Worm (Caenorhabditis elegans): Measurements from ENCODE around the gene W04D12.1.

Gene W04D12.1

DNA sequence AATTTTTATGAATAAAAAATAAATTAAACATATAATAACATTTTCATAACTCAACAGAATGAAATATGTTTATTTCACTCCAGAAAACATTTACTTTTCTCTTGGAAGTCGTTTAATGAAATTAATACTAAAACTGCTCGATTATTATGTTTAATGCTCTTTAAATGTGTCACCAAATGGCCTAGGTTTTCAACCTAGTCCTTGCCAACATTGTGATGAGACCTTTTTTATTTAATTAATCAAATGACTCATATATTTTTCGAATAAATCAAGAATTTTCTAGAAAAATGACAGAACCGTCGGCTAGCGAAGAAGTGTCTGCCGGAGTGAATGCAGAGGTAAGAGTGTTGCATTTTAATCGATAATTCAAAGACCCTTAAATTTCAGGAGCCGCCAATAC, 27.5 kb downstream of the W04D12.1 start, which contains the start of gene rabn-5:
TSS of gene rabn-5 (plus strand) at position 284 of the 400 bp plus-strand sequence.
- TF ChIP-seq flt-1 (GFP tag; IDR thresholded peaks at IDR 0.05): no peak
- no peak for TF ChIP-seq T22C8.4 (GFP tag; IDR thresholded peaks at IDR 0.05)
- no peak for TF ChIP-seq cog-1 (tag; optimal IDR thresholded peaks at IDR 0.05)
- TF ChIP-seq ref-1 (GFP tag; conservative IDR thresholded peaks at IDR 0.05): no peak
- TF ChIP-seq ztf-23 (GFP tag; IDR thresholded peaks at IDR 0.05): no peak
- no peak for TF ChIP-seq klf-2 (GFP tag; conservative IDR thresholded peaks at IDR 0.05)
- no peak for TF ChIP-seq med-1 (GFP tag; optimal IDR thresholded peaks at IDR 0.05; ENCODE audit: insufficient read depth)
- no peak for TF ChIP-seq tab-1 (GFP tag; IDR thresholded peaks at IDR 0.05)
- TF ChIP-seq ztf-29 (GFP tag; IDR thresholded peaks at IDR 0.05): no peak

DNA sequence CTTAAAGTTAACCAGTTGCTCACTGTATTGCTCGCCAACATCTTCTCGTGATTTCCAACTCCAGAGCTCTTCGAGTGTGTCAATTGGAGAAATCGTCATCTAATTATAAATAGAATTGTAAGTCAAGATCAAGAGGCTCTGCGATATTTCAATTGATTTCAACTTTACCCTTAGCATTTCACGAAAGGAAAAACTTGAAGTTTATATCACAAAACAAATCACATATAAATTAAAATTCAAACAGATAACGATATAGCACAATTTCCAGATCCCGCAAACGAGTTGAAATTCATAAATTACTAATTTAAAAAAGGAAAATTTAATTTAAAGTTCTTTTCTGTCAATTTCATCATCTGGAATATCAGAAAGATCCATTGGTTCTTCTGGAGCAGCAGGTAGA, 31.7 kb downstream of the W04D12.1 start, which contains the start of gene eng-1:
TSS of gene eng-1 (minus strand) at position 101 of the 400 bp plus-strand sequence.
- TF ChIP-seq flt-1 (GFP tag; IDR thresholded peaks at IDR 0.05) (no peak), klf-2 (GFP tag; conservative IDR thresholded peaks at IDR 0.05) (no peak), tab-1 (GFP tag; IDR thresholded peaks at IDR 0.05) (no peak), T22C8.4 (GFP tag; IDR thresholded peaks at IDR 0.05) (no peak), ztf-23 (GFP tag; IDR thresholded peaks at IDR 0.05) (no peak), cog-1 (tag; optimal IDR thresholded peaks at IDR 0.05) (no peak), ref-1 (GFP tag; conservative IDR thresholded peaks at IDR 0.05) (no peak), med-1 (GFP tag; optimal IDR thresholded peaks at IDR 0.05; ENCODE audit: insufficient read depth) (no peak)

ce11 chrIII:5869429-5869828, 32.7 kb downstream of the W04D12.1 start, which contains the start of gene F01F1.15:
Gene F01F1.15, minus strand, starts transcription at chrIII:5869529.
- TF ChIP-seq klf-2 (GFP tag; conservative IDR thresholded peaks at IDR 0.05) (no peak), med-1 (GFP tag; optimal IDR thresholded peaks at IDR 0.05; ENCODE audit: insufficient read depth) (no peak), ref-1 (GFP tag; conservative IDR thresholded peaks at IDR 0.05) (no peak)

DNA sequence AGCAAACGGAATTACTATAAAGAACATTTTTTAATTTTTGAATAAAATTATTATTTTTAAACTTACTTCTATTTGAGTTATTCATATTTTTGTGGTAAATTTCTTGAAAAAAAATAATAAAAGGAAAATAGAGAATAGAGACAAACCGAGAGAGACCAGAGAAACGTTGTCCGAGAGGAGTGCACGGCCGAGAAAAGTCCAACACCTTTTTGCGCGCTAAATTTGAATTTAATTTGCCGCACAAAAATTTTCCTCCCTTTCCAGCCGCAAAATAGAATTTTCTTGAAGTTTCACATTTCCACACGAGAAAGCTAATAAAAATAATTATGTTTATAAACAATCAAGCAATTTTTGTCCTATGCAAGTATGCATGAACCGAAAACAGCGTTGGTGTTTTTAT, 35.0 kb downstream of the W04D12.1 start, which contains the start of the genes F01F1.11 and F01F1.3:
TSS of gene F01F1.11 (minus strand) at position 118 of the 400 bp plus-strand sequence.
TSS of gene F01F1.3 (plus strand) at position 179 of the 400 bp plus-strand sequence.
- no peak; the same call in 1 of the 2 replicates for TF ChIP-seq T22C8.4 (GFP tag; IDR thresholded peaks at IDR 0.05)
- no peak for TF ChIP-seq ref-1 (GFP tag; conservative IDR thresholded peaks at IDR 0.05)
- 0 out of 2 replicates have a peak, but pooled peaks have one; percentile 43 for TF ChIP-seq ztf-23 (GFP tag; IDR thresholded peaks at IDR 0.05)
- TF ChIP-seq tab-1 (GFP tag; IDR thresholded peaks at IDR 0.05): no peak
- peak; percentile 13 for TF ChIP-seq cog-1 (tag; optimal IDR thresholded peaks at IDR 0.05)

ce11 chrIII:5872288-5872687, 35.6 kb downstream of the W04D12.1 start:
- TF ChIP-seq flt-1 (GFP tag; IDR thresholded peaks at IDR 0.05): no peak
- no peak for TF ChIP-seq ztf-29 (GFP tag; IDR thresholded peaks at IDR 0.05)
- no peak for TF ChIP-seq ref-1 (GFP tag; conservative IDR thresholded peaks at IDR 0.05)
- no peak for TF ChIP-seq ztf-23 (GFP tag; IDR thresholded peaks at IDR 0.05)
- no peak for TF ChIP-seq klf-2 (GFP tag; conservative IDR thresholded peaks at IDR 0.05)
- no peak for TF ChIP-seq tab-1 (GFP tag; IDR thresholded peaks at IDR 0.05)
- TF ChIP-seq T22C8.4 (GFP tag; IDR thresholded peaks at IDR 0.05): no peak
- TF ChIP-seq med-1 (GFP tag; optimal IDR thresholded peaks at IDR 0.05; ENCODE audit: insufficient read depth): no peak
- no peak for TF ChIP-seq cog-1 (tag; optimal IDR thresholded peaks at IDR 0.05)

DNA sequence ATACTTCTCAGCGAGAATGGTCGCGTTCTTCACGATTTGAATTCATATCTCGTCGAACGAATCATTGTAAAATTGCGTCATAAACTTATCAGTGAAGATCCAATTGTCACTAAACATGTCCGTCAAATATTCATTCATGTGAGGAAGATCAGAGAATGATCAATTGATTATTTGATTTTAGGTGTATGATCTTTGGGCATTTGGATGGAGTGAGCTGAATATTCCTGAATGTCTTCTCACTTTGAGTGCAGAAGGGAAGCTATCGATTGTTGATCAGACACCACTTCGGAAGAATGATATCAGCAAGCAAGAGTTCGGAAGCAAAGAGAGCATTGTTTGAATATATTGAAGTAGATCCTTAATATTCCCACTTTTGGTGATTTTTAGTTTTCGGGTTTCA, 37.5 kb downstream of the W04D12.1 start:
- no peak for TF ChIP-seq ref-1 (GFP tag; conservative IDR thresholded peaks at IDR 0.05)
- TF ChIP-seq cog-1 (tag; optimal IDR thresholded peaks at IDR 0.05): no peak
- no peak for TF ChIP-seq ztf-23 (GFP tag; IDR thresholded peaks at IDR 0.05)
- no peak for TF ChIP-seq med-1 (GFP tag; optimal IDR thresholded peaks at IDR 0.05; ENCODE audit: insufficient read depth)
- no peak for TF ChIP-seq ztf-29 (GFP tag; IDR thresholded peaks at IDR 0.05)
- TF ChIP-seq flt-1 (GFP tag; IDR thresholded peaks at IDR 0.05): no peak
- no peak for TF ChIP-seq klf-2 (GFP tag; conservative IDR thresholded peaks at IDR 0.05)
- TF ChIP-seq tab-1 (GFP tag; IDR thresholded peaks at IDR 0.05): no peak
- TF ChIP-seq T22C8.4 (GFP tag; IDR thresholded peaks at IDR 0.05): no peak

ce11 chrIII:5874664-5875417, 38.1 kb downstream of the W04D12.1 start:
- no peak for TF ChIP-seq med-1 (GFP tag; optimal IDR thresholded peaks at IDR 0.05; ENCODE audit: insufficient read depth)
- no peak for TF ChIP-seq ztf-23 (GFP tag; IDR thresholded peaks at IDR 0.05)
- TF ChIP-seq cog-1 (tag; optimal IDR thresholded peaks at IDR 0.05): no peak
- no peak for TF ChIP-seq ref-1 (GFP tag; conservative IDR thresholded peaks at IDR 0.05)

- TF ChIP-seq cog-1 (tag; optimal IDR thresholded peaks at IDR 0.05) (no peak), T22C8.4 (GFP tag; IDR thresholded peaks at IDR 0.05) (no peak), med-1 (GFP tag; optimal IDR thresholded peaks at IDR 0.05; ENCODE audit: insufficient read depth) (no peak), ztf-29 (GFP tag; IDR thresholded peaks at IDR 0.05) (no peak), tab-1 (GFP tag; IDR thresholded peaks at IDR 0.05) (no peak), klf-2 (GFP tag; conservative IDR thresholded peaks at IDR 0.05) (no peak), ref-1 (GFP tag; conservative IDR thresholded peaks at IDR 0.05) (no peak), flt-1 (GFP tag; IDR thresholded peaks at IDR 0.05) (no peak), ztf-23 (GFP tag; IDR thresholded peaks at IDR 0.05) (no peak)
Measured at ce11 chrIII:5875418-5875702, 38.6 kb downstream of the W04D12.1 start.

DNA sequence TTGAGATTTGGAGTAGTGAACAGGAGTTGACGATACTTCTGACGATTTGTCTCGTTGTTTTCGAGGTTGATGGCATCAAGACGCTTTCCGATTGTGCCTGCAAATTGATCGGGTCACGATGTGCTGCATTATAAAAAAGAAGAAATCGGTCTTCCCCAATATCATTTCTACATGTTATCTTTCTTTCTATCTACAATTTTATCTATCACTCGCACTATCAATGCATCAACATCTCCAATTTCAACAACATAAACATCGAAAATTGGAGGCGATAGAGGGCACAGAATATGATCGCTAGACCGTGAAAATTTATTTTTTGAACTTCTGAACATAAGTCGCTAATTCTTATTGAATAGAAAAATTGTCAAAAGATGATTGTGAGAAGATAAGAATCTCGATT, 39.0 kb downstream of the W04D12.1 start:
- TF ChIP-seq tab-1 (GFP tag; IDR thresholded peaks at IDR 0.05): no peak
- TF ChIP-seq med-1 (GFP tag; optimal IDR thresholded peaks at IDR 0.05; ENCODE audit: insufficient read depth): no peak
- no peak for TF ChIP-seq ztf-23 (GFP tag; IDR thresholded peaks at IDR 0.05)
- TF ChIP-seq ref-1 (GFP tag; conservative IDR thresholded peaks at IDR 0.05): no peak
- TF ChIP-seq T22C8.4 (GFP tag; IDR thresholded peaks at IDR 0.05): no peak
- TF ChIP-seq flt-1 (GFP tag; IDR thresholded peaks at IDR 0.05): no peak
- TF ChIP-seq ztf-29 (GFP tag; IDR thresholded peaks at IDR 0.05): no peak
- TF ChIP-seq cog-1 (tag; optimal IDR thresholded peaks at IDR 0.05): no peak
- no peak for TF ChIP-seq klf-2 (GFP tag; conservative IDR thresholded peaks at IDR 0.05)

Data from whole organism, midembryonic.